Worm (Caenorhabditis elegans): ENCODE data around the gene C05D12.1.

The C05D12.1 gene

ce11 chrII:11384099-11384498 lies 31.5 kb downstream of the C05D12.1 start:
- TF ChIP-seq unc-62 (GFP tag; optimal IDR thresholded peaks at IDR 0.05) = no peak

ce11 chrII:11383058-11383457 lies 32.5 kb downstream of the C05D12.1 start, which contains the start of the genes C33B4.5 and C33B4.4:
Gene C33B4.5 (plus strand): TSS chrII:11383327.
Gene C33B4.4 (minus strand): TSS chrII:11383442.
- no peak for TF ChIP-seq unc-62 (GFP tag; optimal IDR thresholded peaks at IDR 0.05)

ce11 chrII:11377700-11378099 lies 37.9 kb downstream of the C05D12.1 start:
- no peak for TF ChIP-seq unc-62 (GFP tag; optimal IDR thresholded peaks at IDR 0.05)

- no peak for TF ChIP-seq unc-62 (GFP tag; optimal IDR thresholded peaks at IDR 0.05)
These were observed 38.9 kb downstream of the C05D12.1 start for ce11 chrII:11376598-11377108.

- no peak for TF ChIP-seq unc-62 (GFP tag; optimal IDR thresholded peaks at IDR 0.05)
These were observed 39.5 kb downstream of the C05D12.1 start for ce11 chrII:11376026-11376425.

ce11 chrII:11371981-11372380 lies 43.6 kb downstream of the C05D12.1 start, which contains the start of gene C33B4.2:
Gene C33B4.2 (minus strand): TSS chrII:11372145.
- no peak for TF ChIP-seq unc-62 (GFP tag; optimal IDR thresholded peaks at IDR 0.05)

Data from whole organism, dauer.